Worm (Caenorhabditis elegans) whole organism, young adult: ENCODE data around the gene EGAP1.5.

ENCODE experiments used
- B0035.1 ChIP-seq: sonication (generic microtip); optimal IDR thresholded peaks from 2 replicates; lab custom pipeline; 2016; ENCODE audit warnings: missing genetic modification characterization, mild to moderate bottlenecking, missing compliant biosample characterization, missing genotype, missing genetic modification reagents
- C06A6.2 ChIP-seq: fragments of 200-800 bp; sonication (Bioruptor generic); conservative IDR thresholded peaks from 2 replicates; pipeline ENCODE4 v1.3.6; 2022; ENCODE audit warnings: missing genetic modification characterization, missing compliant biosample characterization
- F10E7.11 ChIP-seq: sonication (generic microtip); optimal IDR thresholded peaks from 2 replicates; lab custom pipeline; 2017; ENCODE audit warnings: mild to moderate bottlenecking, missing genetic modification characterization, moderate library complexity, missing compliant biosample characterization
- F22D6.2 ChIP-seq: sonication (generic microtip); optimal IDR thresholded peaks from 2 replicates; lab custom pipeline; 2016; ENCODE audit warnings: mild to moderate bottlenecking, missing genetic modification characterization, missing compliant biosample characterization
- F39B2.1 ChIP-seq: fragments of 200-800 bp; sonication (Bioruptor generic); IDR thresholded peaks from 2 replicates; pipeline ENCODE4 v1.3.6; 2022; ENCODE audit warnings: missing genetic modification reagents, missing genetic modification characterization, missing compliant biosample characterization
- F49E8.2 ChIP-seq: sonication (generic microtip); optimal IDR thresholded peaks from 3 replicates; lab custom pipeline; 2017; ENCODE audit warnings: missing genetic modification characterization, mild to moderate bottlenecking, missing compliant biosample characterization, antibody characterized with exemption, moderate library complexity; ENCODE audit not compliant: insufficient read depth
- Y56A3A.18 ChIP-seq: fragments of 200-800 bp; sonication (Bioruptor generic); IDR thresholded peaks from 2 replicates; pipeline ENCODE4 v1.3.6; 2022; ENCODE audit warnings: missing genetic modification reagents, missing genetic modification characterization, missing compliant biosample characterization
- Y67H2A.10 ChIP-seq: fragments of 200-800 bp; sonication (Bioruptor generic); conservative IDR thresholded peaks from 2 replicates; pipeline ENCODE4 v1.3.6; 2022; ENCODE audit warnings: missing genetic modification reagents, missing genetic modification characterization, missing compliant biosample characterization
- ZK185.1 ChIP-seq: sonication (generic microtip); optimal IDR thresholded peaks from 2 replicates; lab custom pipeline; 2016; ENCODE audit warnings: mild to moderate bottlenecking, missing genetic modification characterization, missing compliant biosample characterization; ENCODE audit not compliant: poor library complexity, severe bottlenecking
- ama-1 ChIP-seq, 3 experiments: fragments of 150-350 bp in 1 of 3; sonication (generic microtip) in 2 of 3; optimal IDR thresholded peaks; 2 replicates each; lab custom pipeline; 2014 to 2018; ENCODE audit warnings: missing biosample characterization in 2 of 3, missing genetic modification characterization in 2 of 3, missing genetic modification reagents in 2 of 3
- aptf-3 ChIP-seq: fragments of 200-800 bp; sonication (Bioruptor generic); IDR thresholded peaks from 2 replicates; pipeline ENCODE4 v1.3.6; 2022; ENCODE audit warnings: missing genetic modification characterization, missing compliant biosample characterization
- atf-7 ChIP-seq: sonication (generic microtip); optimal IDR thresholded peaks from 2 replicates; lab custom pipeline; 2017; ENCODE audit warnings: mild to moderate bottlenecking, missing genetic modification characterization, missing compliant biosample characterization
- attf-5 ChIP-seq: fragments of 200-800 bp; sonication (Bioruptor generic); optimal IDR thresholded peaks from 2 replicates; lab custom pipeline; 2018; ENCODE audit warnings: mild to moderate bottlenecking, missing genetic modification characterization, missing compliant biosample characterization
- bed-1 ChIP-seq: fragments of 200-800 bp; sonication (Bioruptor generic); IDR thresholded peaks from 2 replicates; pipeline ENCODE4 v1.3.6; 2022; ENCODE audit warnings: missing genetic modification reagents, missing genetic modification characterization, missing compliant biosample characterization
- bed-2 ChIP-seq: fragments of 200-800 bp; sonication (Bioruptor generic); IDR thresholded peaks from 2 replicates; pipeline ENCODE4 v1.3.6; 2022; ENCODE audit warnings: missing genetic modification reagents, missing genetic modification characterization, missing compliant biosample characterization
- chd-7 ChIP-seq: sonication (generic microtip); optimal IDR thresholded peaks from 2 replicates; lab custom pipeline; 2016; ENCODE audit warnings: mild to moderate bottlenecking, missing genetic modification characterization, moderate library complexity, missing compliant biosample characterization
- efl-1 ChIP-seq: fragments of 150-350 bp; optimal IDR thresholded peaks from 2 replicates; lab custom pipeline; 2014; ENCODE audit warnings: missing biosample characterization, missing genetic modification reagents, missing genetic modification characterization
- ekl-4 ChIP-seq: fragments of 200-800 bp; sonication (Bioruptor generic); IDR thresholded peaks from 2 replicates; pipeline ENCODE4 v1.3.6; 2022; ENCODE audit warnings: missing genetic modification reagents, missing genetic modification characterization, missing compliant biosample characterization
- fkh-3 ChIP-seq: sonication (generic microtip); optimal IDR thresholded peaks from 2 replicates; lab custom pipeline; 2016; ENCODE audit warnings: mild to moderate bottlenecking, missing genetic modification characterization, missing compliant biosample characterization
- hlh-12 ChIP-seq: sonication (generic microtip); optimal IDR thresholded peaks from 2 replicates; lab custom pipeline; 2016; ENCODE audit warnings: missing genetic modification characterization, missing compliant biosample characterization
- hmg-1.2 ChIP-seq: fragments of 200-800 bp; sonication (Bioruptor generic); IDR thresholded peaks from 2 replicates; pipeline ENCODE4 v1.3.6; 2022; ENCODE audit warnings: missing genetic modification reagents, missing genetic modification characterization, missing compliant biosample characterization
- hsf-1 ChIP-seq: fragments of 200-800 bp; sonication (Bioruptor generic); IDR thresholded peaks from 2 replicates; pipeline ENCODE4 v1.3.6; 2022; ENCODE audit warnings: missing genetic modification reagents, missing genetic modification characterization, missing compliant biosample characterization
- let-526 ChIP-seq: fragments of 200-800 bp; sonication (Bioruptor generic); IDR thresholded peaks from 2 replicates; pipeline ENCODE4 v1.3.6; 2022; ENCODE audit warnings: missing genetic modification reagents, missing genetic modification characterization, missing compliant biosample characterization
- lin-26 ChIP-seq: fragments of 200-800 bp; sonication (Bioruptor generic); IDR thresholded peaks from 2 replicates; pipeline ENCODE4 v1.3.6; 2022; ENCODE audit warnings: missing genetic modification reagents, missing genetic modification characterization, missing compliant biosample characterization
- lin-35 ChIP-seq, 3 experiments: fragments of 150-350 bp in 2 of 3; sonication (generic microtip) in 1 of 3; optimal IDR thresholded peaks; 2 replicates each; lab custom pipeline; 2014 to 2018; ENCODE audit warnings: missing biosample characterization in 3 of 3, missing genetic modification characterization in 3 of 3, missing genetic modification reagents in 3 of 3
- lin-40 ChIP-seq: sonication (generic microtip); optimal IDR thresholded peaks from 2 replicates; lab custom pipeline; 2016; ENCODE audit warnings: missing genetic modification characterization, mild to moderate bottlenecking, missing compliant biosample characterization, missing genotype, missing genetic modification reagents
- lin-54 ChIP-seq: fragments of 200-800 bp; sonication (Bioruptor generic); optimal IDR thresholded peaks from 2 replicates; lab custom pipeline; 2018; ENCODE audit warnings: mild to moderate bottlenecking, missing genetic modification characterization, missing compliant biosample characterization
- lsy-27 ChIP-seq: sonication (generic microtip); optimal IDR thresholded peaks from 2 replicates; lab custom pipeline; 2017; ENCODE audit warnings: missing genetic modification characterization, mild to moderate bottlenecking, missing compliant biosample characterization, antibody characterized with exemption, missing genotype, borderline replicate concordance; ENCODE audit not compliant: insufficient read depth
- madf-8 ChIP-seq: fragments of 200-800 bp; sonication (Bioruptor generic); conservative IDR thresholded peaks from 2 replicates; pipeline ENCODE4 v1.3.6; 2022; ENCODE audit warnings: missing genetic modification reagents, missing genetic modification characterization, missing compliant biosample characterization
- mcd-1 ChIP-seq: fragments of 200-800 bp; sonication (Bioruptor generic); IDR thresholded peaks from 2 replicates; pipeline ENCODE4 v1.3.6; 2022; ENCODE audit warnings: missing genetic modification reagents, missing genetic modification characterization, missing compliant biosample characterization
- mel-28 ChIP-seq: sonication (generic microtip); optimal IDR thresholded peaks from 2 replicates; lab custom pipeline; 2016; ENCODE audit warnings: borderline replicate concordance, mild to moderate bottlenecking, missing genetic modification characterization, missing compliant biosample characterization
- mes-4 ChIP-seq: sonication (generic microtip); optimal IDR thresholded peaks from 2 replicates; lab custom pipeline; 2016; ENCODE audit warnings: missing genotype, missing genetic modification characterization, missing compliant biosample characterization
- nfyb-1 ChIP-seq: fragments of 200-800 bp; sonication (Bioruptor generic); IDR thresholded peaks from 2 replicates; pipeline ENCODE4 v1.3.6; 2022; ENCODE audit warnings: missing genetic modification reagents, missing genetic modification characterization, missing compliant biosample characterization
- nhr-179 ChIP-seq: sonication (generic microtip); optimal IDR thresholded peaks from 2 replicates; lab custom pipeline; 2016; ENCODE audit warnings: mild to moderate bottlenecking, missing genetic modification characterization, missing compliant biosample characterization
- nhr-80 ChIP-seq: sonication (generic microtip); optimal IDR thresholded peaks from 2 replicates; lab custom pipeline; 2016; ENCODE audit warnings: missing genetic modification characterization, missing compliant biosample characterization
- nhr-90 ChIP-seq: sonication (generic microtip); optimal IDR thresholded peaks from 2 replicates; lab custom pipeline; 2016; ENCODE audit warnings: missing genotype, mild to moderate bottlenecking, missing genetic modification characterization, missing compliant biosample characterization
- pha-4 ChIP-seq: fragments of 150-350 bp; sonication (generic microtip); optimal IDR thresholded peaks from 2 replicates; lab custom pipeline; 2014; ENCODE audit warnings: missing biosample characterization, missing genetic modification reagents, missing genetic modification characterization
- rcor-1 ChIP-seq: fragments of 200-800 bp; sonication (Bioruptor generic); IDR thresholded peaks from 2 replicates; pipeline ENCODE4 v1.3.6; 2022; ENCODE audit warnings: missing genetic modification reagents, missing genetic modification characterization, missing compliant biosample characterization
- sea-2 ChIP-seq: fragments of 200-800 bp; sonication (Bioruptor generic); IDR thresholded peaks from 2 replicates; pipeline ENCODE4 v1.3.6; 2022; ENCODE audit warnings: missing genetic modification characterization, missing compliant biosample characterization
- snpc-4 ChIP-seq, 5 experiments: fragments of 150-350 bp in 1 of 5; sonication (generic microtip) in 4 of 5; optimal IDR thresholded peaks; 2 replicates each; lab custom pipeline; 2014 to 2018; ENCODE audit warnings: missing genetic modification characterization in 5 of 5, missing biosample characterization in 3 of 5, antibody characterized with exemption in 2 of 5, mild to moderate bottlenecking in 2 of 5, missing compliant biosample characterization in 2 of 5, missing genotype in 2 of 5, moderate library complexity in 2 of 5, missing genetic modification reagents in 1 of 5
- tbp1 ChIP-seq: fragments of 200-800 bp; sonication (Bioruptor generic); optimal IDR thresholded peaks from 2 replicates; lab custom pipeline; 2018; ENCODE audit warnings: mild to moderate bottlenecking, missing genetic modification characterization, missing compliant biosample characterization
- unc-130 ChIP-seq: sonication (generic microtip); optimal IDR thresholded peaks from 2 replicates; lab custom pipeline; 2016; ENCODE audit warnings: missing genetic modification reagents, missing genetic modification characterization, missing compliant biosample characterization
- ztf-18 ChIP-seq: sonication (generic microtip); optimal IDR thresholded peaks from 2 replicates; lab custom pipeline; 2016; ENCODE audit warnings: missing genotype, mild to moderate bottlenecking, missing genetic modification characterization, missing compliant biosample characterization
- ztf-22 ChIP-seq: fragments of 200-800 bp; sonication (Bioruptor generic); optimal IDR thresholded peaks from 2 replicates; lab custom pipeline; 2018; ENCODE audit warnings: mild to moderate bottlenecking, missing genetic modification characterization, moderate library complexity, missing compliant biosample characterization
- ztf-26 ChIP-seq: sonication (generic microtip); optimal IDR thresholded peaks from 2 replicates; lab custom pipeline; 2017; ENCODE audit warnings: missing genetic modification characterization, missing compliant biosample characterization
- ztf-6 ChIP-seq: fragments of 200-800 bp; sonication (Bioruptor generic); IDR thresholded peaks from 2 replicates; pipeline ENCODE4 v1.3.6; 2022; ENCODE audit warnings: missing genetic modification reagents, missing genetic modification characterization, missing compliant biosample characterization

EGAP1.5 gene

ce11 chrIII:5943368-5944180 lies 12.1 kb downstream of the EGAP1.5 start (continued):
- peak; percentile 62 for TF ChIP-seq tbp1 (GFP tag; lab: Kevin White, UChicago)
- no peak for TF ChIP-seq Y67H2A.10 (GFP tag; lab: Robert Waterston, UW)
- TF ChIP-seq pha-4 = peak; percentile 60
- peak; percentile 77; the same call in 1 of the 2 replicates for TF ChIP-seq lin-26 (GFP tag; lab: Robert Waterston, UW)
- peak; percentile 65 for TF ChIP-seq nhr-90 (tag; lab: Kevin White, UChicago)
- peak; percentile 62 for TF ChIP-seq lin-54 (GFP tag; lab: Kevin White, UChicago)
- TF ChIP-seq mel-28 (tag; lab: Kevin White, UChicago) = peak; percentile 69
- peak; percentile 68 for TF ChIP-seq lin-40 (tag; lab: Kevin White, UChicago)
- TF ChIP-seq hsf-1 (GFP tag; lab: Robert Waterston, UW) = peak; percentile 77
- peak in 1 of 3 experiments; percentile 78 for TF ChIP-seq lin-35 (GFP tag; optimal IDR thresholded peaks at IDR 0.05; lab: Kevin White, UChicago)
- peak; percentile 47 for TF ChIP-seq F22D6.2 (tag; lab: Kevin White, UChicago)
- TF ChIP-seq atf-7 = peak; percentile 81
- TF ChIP-seq ztf-6 (GFP tag; lab: Robert Waterston, UW) = no peak
- peak; percentile 60 for TF ChIP-seq hmg-1.2
- TF ChIP-seq ztf-26 (tag; lab: Kevin White, UChicago) = peak; percentile 21
- no peak for TF ChIP-seq bed-1 (GFP tag; lab: Robert Waterston, UW)
- TF ChIP-seq ZK185.1 = peak; percentile 75
- TF ChIP-seq ama-1 (optimal IDR thresholded peaks at IDR 0.05; lab: Kevin White, UChicago) = peak; percentile 91
- TF ChIP-seq ama-1 (GFP tag; optimal IDR thresholded peaks at IDR 0.05; lab: Kevin White, UChicago) = peak; percentile 78 to 91
- peak; percentile 11 for TF ChIP-seq ztf-18 (tag; lab: Kevin White, UChicago)
- no peak for TF ChIP-seq ztf-22 (GFP tag; lab: Kevin White, UChicago)
- peak; percentile 39 for TF ChIP-seq attf-5 (GFP tag; lab: Kevin White, UChicago)
- TF ChIP-seq nfyb-1 (GFP tag; lab: Robert Waterston, UW) = peak; percentile 86
- no peak; the same call in 1 of the 2 replicates for TF ChIP-seq madf-8 (GFP tag; lab: Robert Waterston, UW)
- no peak for TF ChIP-seq hlh-12
- TF ChIP-seq ekl-4 (GFP tag; lab: Robert Waterston, UW) = peak; percentile 81
- peak; percentile 3 for TF ChIP-seq fkh-3 (tag; lab: Kevin White, UChicago)
- TF ChIP-seq mes-4 (tag; lab: Kevin White, UChicago) = no peak
- TF ChIP-seq rcor-1 (GFP tag; lab: Robert Waterston, UW) = peak; percentile 73
- TF ChIP-seq C06A6.2 (GFP tag; lab: Robert Waterston, UW) = peak; percentile 50; the same call in 1 of the 2 replicates
- TF ChIP-seq chd-7 (tag; lab: Kevin White, UChicago) = no peak
- TF ChIP-seq snpc-4 (GFP tag; optimal IDR thresholded peaks at IDR 0.05; lab: Kevin White, UChicago) = no peak
- TF ChIP-seq snpc-4 (tag; optimal IDR thresholded peaks at IDR 0.05; lab: Kevin White, UChicago) = peak in 2 of 4 experiments; percentile 49 to 62
- TF ChIP-seq unc-130 (GFP tag; lab: Kevin White, UChicago) = no peak
- peak; percentile 85 for TF ChIP-seq B0035.1
- no peak for TF ChIP-seq aptf-3 (GFP tag; lab: Robert Waterston, UW)
- no peak for TF ChIP-seq F10E7.11 (tag; lab: Kevin White, UChicago)
- peak; percentile 73 for TF ChIP-seq F49E8.2 (tag; lab: Kevin White, UChicago)
- no peak for TF ChIP-seq lsy-27
- no peak for TF ChIP-seq let-526
- TF ChIP-seq nhr-179 (tag; lab: Kevin White, UChicago) = no peak
- TF ChIP-seq bed-2 (GFP tag; lab: Robert Waterston, UW) = 0 out of 2 replicates have a peak, but pooled peaks have one; percentile 9
- peak; percentile 17 for TF ChIP-seq nhr-80 (tag; lab: Kevin White, UChicago)
- TF ChIP-seq Y56A3A.18 (GFP tag; lab: Robert Waterston, UW) = peak; percentile 81
- no peak for TF ChIP-seq efl-1 (GFP tag; lab: Kevin White, UChicago)
- TF ChIP-seq F39B2.1 (GFP tag; lab: Robert Waterston, UW) = 0 out of 2 replicates have a peak, but pooled peaks have one; percentile 4
- no peak for TF ChIP-seq sea-2
- peak; percentile 56 for TF ChIP-seq mcd-1 (GFP tag; lab: Robert Waterston, UW)
